Fruit fly (Drosophila melanogaster) whole organism, embryonic: ENCODE results near the gene Ppm1.

ENCODE experiments used
- Abd-B ChIP-seq: fragments of 200-800 bp; sonication (Bioruptor generic); optimal IDR thresholded peaks from 2 replicates; lab custom pipeline; 2018; ENCODE audit warnings: missing biosample characterization, mild to moderate bottlenecking, missing genetic modification characterization, moderate library complexity
- C15 ChIP-seq: fragments of 200-800 bp; sonication (Bioruptor generic); IDR thresholded peaks from 3 replicates; pipeline ENCODE4 v1.3.6; 2022; ENCODE audit warnings: missing biosample characterization, missing genetic modification characterization
- CG12155 ChIP-seq: fragments of 200-800 bp; sonication (Bioruptor generic); optimal IDR thresholded peaks from 3 replicates; lab custom pipeline; 2016; ENCODE audit warnings: missing biosample characterization, missing genetic modification characterization
- CG12769 ChIP-seq: fragments of 200-800 bp; sonication (Bioruptor generic); optimal IDR thresholded peaks from 2 replicates; lab custom pipeline; 2019; ENCODE audit warnings: missing biosample characterization, mild to moderate bottlenecking, missing genetic modification characterization, moderate library complexity
- CG12942 ChIP-seq: fragments of 200-800 bp; sonication (Bioruptor generic); optimal IDR thresholded peaks from 3 replicates; lab custom pipeline; 2016; ENCODE audit warnings: missing biosample characterization, missing genetic modification characterization
- CG14441 ChIP-seq: fragments of 200-800 bp; sonication (Bioruptor generic); IDR thresholded peaks from 2 replicates; pipeline ENCODE4 v1.3.6; 2022; ENCODE audit warnings: missing biosample characterization, missing genetic modification characterization
- CG15514 ChIP-seq: fragments of 200-800 bp; sonication (Bioruptor generic); optimal IDR thresholded peaks from 3 replicates; lab custom pipeline; 2017; ENCODE audit warnings: missing biosample characterization, missing genetic modification characterization, mild to moderate bottlenecking, moderate library complexity, missing genetic modification reagents
- CG15601 ChIP-seq: fragments of 200-800 bp; sonication (Bioruptor generic); optimal IDR thresholded peaks from 3 replicates; lab custom pipeline; 2019; ENCODE audit warnings: missing biosample characterization, mild to moderate bottlenecking, missing genetic modification characterization, moderate library complexity
- CG16815 ChIP-seq: fragments of 200-800 bp; sonication (Bioruptor generic); optimal IDR thresholded peaks from 3 replicates; lab custom pipeline; 2017; ENCODE audit warnings: missing biosample characterization, mild to moderate bottlenecking, missing genetic modification characterization
- CG17186 ChIP-seq: fragments of 200-800 bp; sonication (Bioruptor generic); optimal IDR thresholded peaks from 3 replicates; lab custom pipeline; 2017; ENCODE audit warnings: missing biosample characterization, missing genetic modification reagents, missing genetic modification characterization
- CG17328 ChIP-seq: fragments of 200-800 bp; sonication (Bioruptor generic); IDR thresholded peaks from 2 replicates; pipeline ENCODE4 v1.3.6; 2022; ENCODE audit warnings: missing biosample characterization, missing genetic modification characterization
- CG17359 ChIP-seq: fragments of 200-800 bp; sonication (Bioruptor generic); optimal IDR thresholded peaks from 3 replicates; lab custom pipeline; 2018; ENCODE audit warnings: missing biosample characterization, mild to moderate bottlenecking, missing genetic modification characterization, moderate library complexity
- CG17612 ChIP-seq: fragments of 200-800 bp; sonication (Bioruptor generic); IDR thresholded peaks from 2 replicates; pipeline ENCODE4 v1.3.6; 2022; ENCODE audit warnings: missing biosample characterization, missing genetic modification characterization
- CG30431 ChIP-seq: fragments of 200-800 bp; sonication (Bioruptor generic); optimal IDR thresholded peaks from 2 replicates; lab custom pipeline; 2017; ENCODE audit warnings: missing biosample characterization, missing genetic modification characterization
- CG32767 ChIP-seq: fragments of 200-800 bp; sonication (Bioruptor generic); IDR thresholded peaks from 2 replicates; pipeline ENCODE4 v1.3.6; 2022; ENCODE audit warnings: missing biosample characterization, missing genetic modification characterization
- CG4360 ChIP-seq: fragments of 200-800 bp; sonication (Bioruptor generic); IDR thresholded peaks from 2 replicates; pipeline ENCODE4 v1.3.6; 2022; ENCODE audit warnings: missing biosample characterization, missing genetic modification characterization
- CG5953 ChIP-seq: fragments of 200-800 bp; sonication (Bioruptor generic); IDR thresholded peaks from 2 replicates; pipeline ENCODE4 v1.3.6; 2022; ENCODE audit warnings: missing biosample characterization, missing genetic modification characterization
- CG6689 ChIP-seq: fragments of 200-800 bp; sonication (Bioruptor generic); IDR thresholded peaks from 2 replicates; pipeline ENCODE4 v1.3.6; 2022; ENCODE audit warnings: missing biosample characterization, missing genetic modification characterization
- CG8478 ChIP-seq: fragments of >200 bp; optimal IDR thresholded peaks from 2 replicates; lab custom pipeline; 2018
- CG9932 ChIP-seq: fragments of 200-800 bp; sonication (Bioruptor generic); IDR thresholded peaks from 2 replicates; pipeline ENCODE4 v1.3.6; 2022; ENCODE audit warnings: missing biosample characterization, missing genetic modification characterization
- Elba2 ChIP-seq: fragments of 200-800 bp; sonication (Bioruptor generic); optimal IDR thresholded peaks from 3 replicates; lab custom pipeline; 2016; ENCODE audit warnings: missing biosample characterization, missing genetic modification characterization
- HLH4C ChIP-seq: fragments of 200-800 bp; sonication (Bioruptor generic); IDR thresholded peaks from 3 replicates; pipeline ENCODE4 v1.3.6; 2022; ENCODE audit warnings: missing biosample characterization, missing genetic modification characterization; ENCODE audit not compliant: partially characterized antibody
- HLHmδ ChIP-seq: fragments of 200-800 bp; sonication (Bioruptor generic); optimal IDR thresholded peaks from 2 replicates; lab custom pipeline; 2018; ENCODE audit warnings: missing biosample characterization, mild to moderate bottlenecking, missing genetic modification characterization, moderate library complexity
- HmgD ChIP-seq: fragments of 200-800 bp; sonication (Bioruptor generic); optimal IDR thresholded peaks from 3 replicates; lab custom pipeline; 2016; ENCODE audit warnings: missing biosample characterization, missing genetic modification characterization
- Hr3 ChIP-seq: fragments of 200-800 bp; sonication (Bioruptor generic); optimal IDR thresholded peaks from 3 replicates; lab custom pipeline; 2016; ENCODE audit warnings: missing biosample characterization, missing genetic modification characterization
- Mad ChIP-seq: fragments of 200-800 bp; sonication (Bioruptor generic); optimal IDR thresholded peaks from 2 replicates; lab custom pipeline; 2016; ENCODE audit warnings: missing biosample characterization, missing genetic modification characterization
- NFAT ChIP-seq: fragments of 200-800 bp; sonication (Bioruptor generic); IDR thresholded peaks from 2 replicates; pipeline ENCODE4 v1.3.6; 2022; ENCODE audit warnings: missing biosample characterization, missing genetic modification characterization
- Optix ChIP-seq: fragments of 200-800 bp; sonication (Bioruptor generic); IDR thresholded peaks from 3 replicates; pipeline ENCODE4 v1.3.6; 2022; ENCODE audit warnings: missing biosample characterization, missing genetic modification characterization
- Rfx ChIP-seq: fragments of 200-800 bp; sonication (Bioruptor generic); IDR thresholded peaks from 2 replicates; pipeline ENCODE4 v1.3.6; 2022; ENCODE audit warnings: missing biosample characterization, missing genetic modification characterization
- Tbp ChIP-seq: fragments of >200 bp; optimal IDR thresholded peaks from 2 replicates; lab custom pipeline; 2018; ENCODE audit warnings: missing biosample characterization, missing genetic modification characterization
- al ChIP-seq: fragments of 200-800 bp; sonication (Bioruptor generic); IDR thresholded peaks from 2 replicates; pipeline ENCODE4 v1.3.6; 2022; ENCODE audit warnings: missing biosample characterization, missing genetic modification characterization
- ato ChIP-seq: fragments of 200-800 bp; sonication (Bioruptor generic); IDR thresholded peaks from 2 replicates; pipeline ENCODE4 v1.3.6; 2022; ENCODE audit warnings: missing biosample characterization, missing genetic modification characterization; ENCODE audit not compliant: partially characterized antibody
- az2 ChIP-seq: fragments of 200-800 bp; sonication (Bioruptor generic); optimal IDR thresholded peaks from 3 replicates; lab custom pipeline; 2016; ENCODE audit warnings: missing biosample characterization, missing genetic modification characterization
- cas ChIP-seq: fragments of 200-800 bp; sonication (Bioruptor generic); IDR thresholded peaks from 2 replicates; pipeline ENCODE4 v1.3.6; 2022; ENCODE audit warnings: missing biosample characterization, missing genetic modification characterization
- crol ChIP-seq: fragments of 200-800 bp; sonication (Bioruptor generic); IDR thresholded peaks from 2 replicates; pipeline ENCODE4 v1.3.6; 2022; ENCODE audit warnings: missing biosample characterization, missing genetic modification characterization
- dimm ChIP-seq: fragments of 200-800 bp; sonication (Bioruptor generic); IDR thresholded peaks from 2 replicates; pipeline ENCODE4 v1.3.6; 2022; ENCODE audit warnings: missing biosample characterization, missing genetic modification characterization
- dysf ChIP-seq: fragments of 200-800 bp; sonication (Bioruptor generic); IDR thresholded peaks from 3 replicates; pipeline ENCODE4 v1.3.6; 2022; ENCODE audit warnings: missing biosample characterization, missing genetic modification characterization
- eyg ChIP-seq: fragments of 200-800 bp; sonication (Bioruptor generic); optimal IDR thresholded peaks from 3 replicates; lab custom pipeline; 2016; ENCODE audit warnings: missing biosample characterization, missing genetic modification characterization
- fru ChIP-seq: fragments of >200 bp; optimal IDR thresholded peaks from 2 replicates; lab custom pipeline; 2017
- grn ChIP-seq: fragments of 200-800 bp; sonication (Bioruptor generic); optimal IDR thresholded peaks from 3 replicates; lab custom pipeline; 2017; ENCODE audit warnings: missing biosample characterization, missing genetic modification characterization
- ind ChIP-seq: fragments of 200-800 bp; sonication (Bioruptor generic); optimal IDR thresholded peaks from 3 replicates; lab custom pipeline; 2016; ENCODE audit warnings: missing biosample characterization, missing genetic modification characterization
- jumu ChIP-seq: fragments of 200-800 bp; sonication (Bioruptor generic); optimal IDR thresholded peaks from 3 replicates; lab custom pipeline; 2016; ENCODE audit warnings: missing biosample characterization, missing genetic modification characterization
- org-1 ChIP-seq: fragments of 200-800 bp; sonication (Bioruptor generic); optimal IDR thresholded peaks from 2 replicates; lab custom pipeline; 2017; ENCODE audit warnings: missing biosample characterization, missing genetic modification characterization
- sd ChIP-seq: fragments of 200-800 bp; sonication (Bioruptor generic); optimal IDR thresholded peaks from 3 replicates; lab custom pipeline; 2018; ENCODE audit warnings: missing biosample characterization, mild to moderate bottlenecking, missing genetic modification characterization, moderate library complexity
- sens ChIP-seq: fragments of 200-800 bp; sonication (Bioruptor generic); peaks from one replicate; lab custom pipeline; 2016; ENCODE audit warnings: missing biosample characterization, missing genetic modification characterization
- sisA ChIP-seq: fragments of 200-800 bp; sonication (Bioruptor generic); IDR thresholded peaks from 2 replicates; pipeline ENCODE4 v1.3.6; 2022; ENCODE audit warnings: missing biosample characterization, missing genetic modification characterization
- tgo ChIP-seq: fragments of 200-800 bp; sonication (Bioruptor generic); IDR thresholded peaks from 3 replicates; pipeline ENCODE4 v1.3.6; 2022; ENCODE audit warnings: missing biosample characterization, missing genetic modification characterization
- unpg ChIP-seq: fragments of 200-800 bp; sonication (Bioruptor generic); optimal IDR thresholded peaks from 3 replicates; lab custom pipeline; 2018; ENCODE audit warnings: missing biosample characterization, mild to moderate bottlenecking, missing genetic modification characterization, moderate library complexity
- vvl ChIP-seq: fragments of 200-800 bp; sonication (Bioruptor generic); IDR thresholded peaks from 2 replicates; pipeline ENCODE4 v1.3.6; 2022; ENCODE audit warnings: missing biosample characterization, missing genetic modification characterization
- wek ChIP-seq: fragments of 200-800 bp; sonication (Bioruptor generic); optimal IDR thresholded peaks from 3 replicates; lab custom pipeline; 2018; ENCODE audit warnings: missing biosample characterization, mild to moderate bottlenecking, missing genetic modification characterization, moderate library complexity
- zen2 ChIP-seq: fragments of 200-800 bp; sonication (Bioruptor generic); IDR thresholded peaks from 3 replicates; pipeline ENCODE4 v1.3.6; 2022; ENCODE audit warnings: missing biosample characterization, missing genetic modification characterization; ENCODE audit not compliant: partially characterized antibody

Gene Ppm1

DNA sequence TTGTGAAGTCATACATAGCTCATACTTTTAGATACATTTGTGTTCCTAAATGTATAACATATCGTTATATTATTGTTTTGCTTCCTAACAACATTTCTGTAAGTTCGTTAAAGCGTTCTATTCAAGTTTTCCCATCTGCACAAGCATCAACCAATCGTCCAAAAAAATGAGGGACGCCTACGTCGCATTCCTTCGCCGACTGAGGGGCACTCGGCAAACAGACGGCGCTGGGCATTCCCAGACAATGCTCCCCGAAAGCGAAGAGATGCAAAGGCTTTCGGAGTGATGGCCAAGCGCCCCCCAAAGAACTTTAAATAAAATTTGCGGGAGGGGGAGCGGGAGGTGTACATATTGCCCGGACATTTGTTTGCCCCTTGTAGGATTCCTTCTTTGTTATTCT, 29.6 kb downstream of the Ppm1 start (continued):
- TF ChIP-seq unpg (no peak), CG6689 (GFP tag; lab: Robert Waterston, UW) (no peak), CG12942 (GFP tag; lab: Kevin White, UChicago) (no peak), dysf (GFP tag; lab: Robert Waterston, UW) (no peak), Rfx (GFP tag; lab: Robert Waterston, UW) (no peak), Optix (GFP tag; lab: Robert Waterston, UW) (no peak), cas (GFP tag; lab: Robert Waterston, UW) (no peak), CG17612 (GFP tag; lab: Robert Waterston, UW) (0 out of 2 replicates have a peak, but pooled peaks have one; percentile 16), tgo (GFP tag; lab: Robert Waterston, UW) (no peak), CG12769 (peak; percentile 49), dimm (GFP tag; lab: Robert Waterston, UW) (no peak), Hr3 (GFP tag; lab: Kevin White, UChicago) (no peak), CG5953 (no peak), sd (tag; lab: Kevin White, UChicago) (peak; percentile 80), NFAT (GFP tag; lab: Robert Waterston, UW) (0 out of 2 replicates have a peak, but pooled peaks have one; percentile 8), CG4360 (no peak), Abd-B (GFP tag; lab: Kevin White, UChicago) (no peak), HLHmδ (no peak), sens (peak; percentile 45), crol (GFP tag; lab: Robert Waterston, UW) (peak; percentile 75), CG9932 (no peak), org-1 (GFP tag; lab: Kevin White, UChicago) (no peak), Elba2 (GFP tag; lab: Kevin White, UChicago) (no peak), CG15514 (GFP tag; lab: Kevin White, UChicago) (no peak), Mad (GFP tag; lab: Kevin White, UChicago) (no peak), fru (lab: Kevin White, UChicago) (no peak), CG30431 (GFP tag; lab: Kevin White, UChicago) (no peak), C15 (GFP tag; lab: Robert Waterston, UW) (no peak), zen2 (GFP tag; lab: Robert Waterston, UW) (no peak), Tbp (GFP tag; lab: Kevin White, UChicago) (no peak), CG32767 (GFP tag; lab: Robert Waterston, UW) (no peak), CG12155 (no peak), al (GFP tag; lab: Robert Waterston, UW) (no peak), CG8478 (lab: Kevin White, UChicago) (no peak), eyg (GFP tag; lab: Kevin White, UChicago) (no peak)

DNA sequence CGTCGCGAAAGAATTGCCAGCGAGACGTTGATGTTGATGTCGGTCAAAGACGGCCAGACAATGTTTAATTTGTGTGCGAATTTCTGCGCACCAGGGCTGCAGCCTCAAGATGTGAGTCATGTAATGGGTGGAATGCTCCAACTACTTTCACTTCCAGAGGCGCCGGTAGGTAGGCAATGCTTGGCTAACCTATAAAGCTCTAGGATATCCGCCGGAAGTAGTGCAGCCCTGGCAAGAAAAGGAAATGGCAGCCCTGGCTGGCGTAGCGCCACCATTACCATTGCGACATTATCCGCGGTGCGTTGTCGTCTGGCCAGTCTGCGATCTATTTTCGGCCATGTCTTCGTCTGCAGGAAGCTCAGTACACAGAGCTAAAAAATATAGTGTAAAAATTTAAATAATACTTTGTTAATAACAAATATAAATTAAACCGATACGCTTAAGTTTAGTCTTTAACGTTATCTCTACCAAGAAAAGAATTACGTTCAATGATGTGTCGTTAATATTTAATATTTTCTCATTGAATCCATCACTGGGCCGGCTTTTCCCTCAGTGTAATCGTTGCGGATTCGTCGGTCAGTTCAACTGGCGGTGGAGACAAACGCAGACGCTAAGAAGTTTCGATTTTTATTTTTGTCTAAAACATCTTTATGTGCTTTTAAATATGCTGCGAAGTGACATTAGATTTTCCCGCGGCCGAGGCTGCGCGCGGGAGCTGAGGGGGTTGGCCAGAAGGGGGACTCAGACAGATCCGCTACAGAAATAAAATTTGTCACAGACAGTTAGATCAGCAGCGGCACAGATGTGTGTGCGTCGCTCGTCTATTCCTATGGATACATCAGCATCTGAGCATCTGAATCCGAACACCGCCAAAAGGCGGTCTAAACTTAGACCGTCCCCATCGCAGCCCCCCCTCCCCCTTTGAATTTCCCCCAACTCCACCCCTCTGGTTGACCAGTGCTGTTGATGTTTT, 30.8 kb downstream of the Ppm1 start:
- TF ChIP-seq org-1 (GFP tag; lab: Kevin White, UChicago): peak; percentile 65
- TF ChIP-seq ind (GFP tag; lab: Kevin White, UChicago): peak; percentile 77
- TF ChIP-seq CG15601 (tag; lab: Kevin White, UChicago): peak; percentile 27
- TF ChIP-seq CG16815: peak; percentile 42
- peak; percentile 68 for TF ChIP-seq CG17359 (tag; lab: Kevin White, UChicago)
- peak; percentile 75 for TF ChIP-seq wek (GFP tag; lab: Kevin White, UChicago)
- peak; percentile 73 for TF ChIP-seq CG6689 (GFP tag; lab: Robert Waterston, UW)
- peak; percentile 66 for TF ChIP-seq jumu (GFP tag; lab: Kevin White, UChicago)
- TF ChIP-seq unpg: peak; percentile 65
- peak; percentile 25 for TF ChIP-seq CG17186 (GFP tag; lab: Kevin White, UChicago)
- no peak for TF ChIP-seq grn (GFP tag; lab: Kevin White, UChicago)
- peak; percentile 81 for TF ChIP-seq CG14441 (GFP tag; lab: Robert Waterston, UW)
- TF ChIP-seq ato (GFP tag; lab: Robert Waterston, UW): no peak
- TF ChIP-seq CG17328 (GFP tag; lab: Robert Waterston, UW): peak; percentile 74
- TF ChIP-seq HmgD (GFP tag; lab: Kevin White, UChicago): no peak
- peak; percentile 44 for TF ChIP-seq az2
- TF ChIP-seq HLH4C (GFP tag; lab: Robert Waterston, UW): no peak
- TF ChIP-seq sisA (GFP tag; lab: Robert Waterston, UW): peak; percentile 43
- TF ChIP-seq vvl (GFP tag; lab: Robert Waterston, UW): peak; percentile 82; the same call in 1 of the 2 replicates
